Worm (Caenorhabditis elegans): ENCODE data around the gene C55A6.3.

C55A6.3 gene

ce11 chrV:11513432-11513831, at the start of gene C55A6.3:
C55A6.3 (minus strand) TSS chrV:11513532.
- TF ChIP-seq lsl-1 (GFP tag; optimal IDR thresholded peaks at IDR 0.05) (no peak), ceh-27 (GFP tag; optimal IDR thresholded peaks at IDR 0.05) (no peak), hsf-1 (GFP tag; IDR thresholded peaks at IDR 0.05) (no peak), F57A8.1 (GFP tag; optimal IDR thresholded peaks at IDR 0.05) (no peak), F33H1.4 (GFP tag; IDR thresholded peaks at IDR 0.05) (no peak), ekl-4 (GFP tag; IDR thresholded peaks at IDR 0.05) (no peak)

DNA sequence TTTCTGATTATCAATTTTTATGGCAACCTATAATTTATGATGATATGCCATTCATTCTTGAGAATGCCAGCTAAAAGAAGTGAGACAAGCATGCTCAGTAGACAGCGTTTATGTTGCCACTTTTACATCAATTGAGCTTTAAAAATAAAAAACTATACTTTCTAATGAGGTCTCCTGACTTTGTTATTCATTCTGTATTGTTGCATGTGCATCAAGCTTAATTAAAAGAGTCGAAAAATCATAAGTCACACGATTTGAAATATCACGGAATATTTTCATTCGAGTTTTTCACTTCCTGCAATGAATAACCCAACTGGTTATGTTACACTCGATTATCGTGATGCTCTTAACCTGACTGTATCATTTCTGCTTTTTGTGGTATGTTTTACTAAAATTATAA, 49.3 kb upstream of the C55A6.3 start, which contains the start of gene srx-86:
Gene srx-86, plus strand, starts transcription at position 301 of the 400 bp plus-strand sequence.
- TF ChIP-seq rpc-1 (optimal IDR thresholded peaks at IDR 0.05) (no peak), rpc-1 (tag; optimal IDR thresholded peaks at IDR 0.05) (no peak), attf-3 (GFP tag; conservative IDR thresholded peaks at IDR 0.05) (no peak), T07F8.4 (tag; optimal IDR thresholded peaks at IDR 0.05) (no peak), hrde-1 (tag; optimal IDR thresholded peaks at IDR 0.05; ENCODE audit: borderline replicate concordance) (no peak), dpff-1 (tag; optimal IDR thresholded peaks at IDR 0.05) (no peak), bed-1 (GFP tag; IDR thresholded peaks at IDR 0.05) (no peak), C06A6.2 (GFP tag; conservative IDR thresholded peaks at IDR 0.05) (no peak), F37B4.10 (GFP tag; IDR thresholded peaks at IDR 0.05) (no peak), attf-5 (GFP tag; optimal IDR thresholded peaks at IDR 0.05) (no peak), hmg-20 (GFP tag; IDR thresholded peaks at IDR 0.05) (no peak)

ce11 chrV:11554260-11554659, 40.9 kb upstream of the C55A6.3 start, which contains the start of gene duo-1:
duo-1 (plus strand) TSS chrV:11554630.
- TF ChIP-seq unc-130 (GFP tag; optimal IDR thresholded peaks at IDR 0.05), result peak; percentile 60
- no peak for TF ChIP-seq attf-5 (GFP tag; optimal IDR thresholded peaks at IDR 0.05)
- TF ChIP-seq madf-3 (GFP tag; IDR thresholded peaks at IDR 0.05), result no peak
- TF ChIP-seq ekl-4 (GFP tag; IDR thresholded peaks at IDR 0.05), result 0 out of 2 replicates have a peak, but pooled peaks have one; percentile 51
- TF ChIP-seq repo-1 (tag; optimal IDR thresholded peaks at IDR 0.05), result no peak
- no peak for TF ChIP-seq snpc-1.1 (tag; optimal IDR thresholded peaks at IDR 0.05; ENCODE audit: insufficient read depth)
- TF ChIP-seq dpl-1 (GFP tag; optimal IDR thresholded peaks at IDR 0.05), result peak; percentile 82
- no peak for TF ChIP-seq atf-7 (tag; optimal IDR thresholded peaks at IDR 0.05)
- TF ChIP-seq mes-4 (tag; optimal IDR thresholded peaks at IDR 0.05), result no peak
- TF ChIP-seq Y67H2A.10 (GFP tag; conservative IDR thresholded peaks at IDR 0.05), result no peak
- no peak for TF ChIP-seq B0336.3 (GFP tag; IDR thresholded peaks at IDR 0.05)
- TF ChIP-seq ztf-6 (GFP tag; IDR thresholded peaks at IDR 0.05), result no peak
- TF ChIP-seq rcor-1 (GFP tag; IDR thresholded peaks at IDR 0.05), result peak; percentile 72
- no peak for TF ChIP-seq ztf-22 (GFP tag; optimal IDR thresholded peaks at IDR 0.05)
- no peak for TF ChIP-seq aptf-3 (GFP tag; IDR thresholded peaks at IDR 0.05)
- no peak for TF ChIP-seq akir-1 (GFP tag; optimal IDR thresholded peaks at IDR 0.05)
- no peak for TF ChIP-seq C06A6.2 (GFP tag; conservative IDR thresholded peaks at IDR 0.05)
- no peak for TF ChIP-seq lag-1 (GFP tag; IDR thresholded peaks at IDR 0.05)
- peak; percentile 55 for TF ChIP-seq dox-1 (GFP tag; IDR thresholded peaks at IDR 0.05)
- no peak for TF ChIP-seq snpc-4 (GFP tag; optimal IDR thresholded peaks at IDR 0.05)
- peak in 1 of 4 experiments; percentile 49 for TF ChIP-seq snpc-4 (tag; optimal IDR thresholded peaks at IDR 0.05)
- no peak for TF ChIP-seq F49E8.2 (tag; optimal IDR thresholded peaks at IDR 0.05; ENCODE audit: insufficient read depth)
- no peak for TF ChIP-seq egl-44 (GFP tag; IDR thresholded peaks at IDR 0.05)
- TF ChIP-seq K12H6.12 (tag; optimal IDR thresholded peaks at IDR 0.05), result no peak
- no peak for TF ChIP-seq chd-7 (tag; optimal IDR thresholded peaks at IDR 0.05)
- no peak for TF ChIP-seq hmg-20 (GFP tag; IDR thresholded peaks at IDR 0.05)
- TF ChIP-seq madf-6 (GFP tag; IDR thresholded peaks at IDR 0.05), result peak; percentile 95
- TF ChIP-seq F33H1.4 (GFP tag; IDR thresholded peaks at IDR 0.05), result peak; percentile 66
- no peak for TF ChIP-seq tbp1 (GFP tag; optimal IDR thresholded peaks at IDR 0.05)
- no peak for TF ChIP-seq T26A5.8 (tag; optimal IDR thresholded peaks at IDR 0.05)
- peak; percentile 64 for TF ChIP-seq D2030.7 (GFP tag; IDR thresholded peaks at IDR 0.05)
- no peak for TF ChIP-seq unc-62 (GFP tag; optimal IDR thresholded peaks at IDR 0.05)
- no peak for TF ChIP-seq fkh-3 (tag; optimal IDR thresholded peaks at IDR 0.05)
- no peak for TF ChIP-seq K11D2.4 (GFP tag; IDR thresholded peaks at IDR 0.05)
- TF ChIP-seq lin-26 (GFP tag; IDR thresholded peaks at IDR 0.05), result no peak
